Worm (Caenorhabditis elegans) whole organism, L4 larva: Measurements from ENCODE around the gene aptf-3.

Experiments used
- F26F4.8 ChIP-seq: fragments of 200-800 bp; sonication (Bioruptor generic); conservative IDR thresholded peaks from 2 replicates; pipeline ENCODE4 v1.3.6; 2022; ENCODE audit warnings: missing genetic modification characterization, missing compliant biosample characterization
- R02D3.7 ChIP-seq: fragments of 150-350 bp; sonication (generic microtip); optimal IDR thresholded peaks from 3 replicates; lab custom pipeline; 2014; ENCODE audit warnings: missing biosample characterization, missing genetic modification characterization
- T26A8.4 ChIP-seq: fragments of 200-800 bp; sonication (Bioruptor generic); IDR thresholded peaks from 2 replicates; pipeline ENCODE4 v1.3.6; 2022; ENCODE audit warnings: missing genetic modification characterization, missing compliant biosample characterization
- Y48G9A.11 ChIP-seq: fragments of 200-800 bp; sonication (Bioruptor generic); IDR thresholded peaks from 2 replicates; pipeline ENCODE4 v1.3.6; 2022; ENCODE audit warnings: missing genetic modification reagents, missing genetic modification characterization, missing compliant biosample characterization
- aha-1 ChIP-seq: fragments of 150-350 bp; peaks from one replicate; lab custom pipeline; 2014; ENCODE audit warnings: missing biosample characterization, missing genetic modification characterization
- aly-2 ChIP-seq: sonication (generic microtip); optimal IDR thresholded peaks from 2 replicates; lab custom pipeline; 2018; ENCODE audit warnings: missing biosample characterization, missing genetic modification characterization
- attf-4 ChIP-seq: sonication (generic microtip); optimal IDR thresholded peaks from 3 replicates; lab custom pipeline; 2017; ENCODE audit warnings: missing biosample characterization, missing genetic modification characterization
- ceh-20 ChIP-seq: fragments of 200-800 bp; sonication (Bioruptor generic); IDR thresholded peaks from 2 replicates; pipeline ENCODE4 v1.3.6; 2022; ENCODE audit warnings: missing genetic modification reagents, missing genetic modification characterization, missing compliant biosample characterization
- ces-1 ChIP-seq: fragments of 150-350 bp; sonication (generic microtip); optimal IDR thresholded peaks from 4 replicates; lab custom pipeline; 2014; ENCODE audit warnings: missing biosample characterization, missing genetic modification reagents, missing genetic modification characterization
- cey-2 ChIP-seq: sonication (generic microtip); optimal IDR thresholded peaks from 3 replicates; lab custom pipeline; 2017; ENCODE audit warnings: missing genetic modification characterization, mild to moderate bottlenecking, missing compliant biosample characterization, antibody characterized with exemption, borderline replicate concordance; ENCODE audit not compliant: insufficient read depth
- daf-16 ChIP-seq, 3 experiments: sonication (generic microtip); optimal IDR thresholded peaks; 2 replicates each; lab custom pipeline; 2016 to 2017; ENCODE audit warnings: missing genetic modification characterization in 3 of 3, missing genetic modification reagents in 3 of 3, mild to moderate bottlenecking in 2 of 3, missing compliant biosample characterization in 2 of 3, missing biosample characterization in 1 of 3, moderate library complexity in 1 of 3
- dmd-9 ChIP-seq: fragments of 200-800 bp; sonication (Bioruptor generic); IDR thresholded peaks from 2 replicates; pipeline ENCODE4 v1.3.6; 2022; ENCODE audit warnings: missing genetic modification reagents, missing genetic modification characterization, missing compliant biosample characterization
- dpl-1 ChIP-seq: fragments of 150-350 bp; optimal IDR thresholded peaks from 2 replicates; lab custom pipeline; 2014; ENCODE audit warnings: missing biosample characterization, missing genetic modification reagents, missing genetic modification characterization
- dve-1 ChIP-seq: sonication (generic microtip); optimal IDR thresholded peaks from 2 replicates; lab custom pipeline; 2017; ENCODE audit warnings: antibody characterized with exemption, mild to moderate bottlenecking, missing genetic modification characterization, missing compliant biosample characterization; ENCODE audit not compliant: insufficient read depth
- gei-8 ChIP-seq: fragments of 200-800 bp; sonication (Bioruptor generic); optimal IDR thresholded peaks from 2 replicates; lab custom pipeline; 2018; ENCODE audit warnings: mild to moderate bottlenecking, missing genetic modification characterization, missing compliant biosample characterization
- hif-1 ChIP-seq, 2 experiments: sonication (generic microtip); optimal IDR thresholded peaks; 2 replicates each; lab custom pipeline; 2016 to 2017; ENCODE audit warnings: missing compliant biosample characterization in 2 of 2, missing genetic modification characterization in 2 of 2, missing genetic modification reagents in 2 of 2, missing genotype in 2 of 2, mild to moderate bottlenecking in 1 of 2
- jun-1 ChIP-seq: fragments of 150-350 bp; optimal IDR thresholded peaks from 2 replicates; lab custom pipeline; 2014; ENCODE audit warnings: missing biosample characterization, missing genetic modification reagents, missing genetic modification characterization
- lin-13 ChIP-seq: fragments of 150-350 bp; optimal IDR thresholded peaks from 2 replicates; lab custom pipeline; 2014; ENCODE audit warnings: missing biosample characterization, missing genetic modification reagents, missing genetic modification characterization
- lin-15B ChIP-seq: fragments of 150-350 bp; sonication (generic microtip); optimal IDR thresholded peaks from 3 replicates; lab custom pipeline; 2014; ENCODE audit warnings: missing biosample characterization, missing genetic modification characterization
- lin-38 ChIP-seq: fragments of 200-800 bp; sonication (Bioruptor generic); IDR thresholded peaks from 2 replicates; pipeline ENCODE4 v1.3.6; 2022; ENCODE audit warnings: missing genetic modification reagents, missing genetic modification characterization, missing compliant biosample characterization
- lsy-2 ChIP-seq, 2 experiments: fragments of 150-350 bp in 1 of 2; sonication (generic microtip) in 1 of 2; optimal IDR thresholded peaks; 2 replicates each; lab custom pipeline; 2014 to 2017; ENCODE audit warnings: missing biosample characterization in 2 of 2, missing genetic modification characterization in 2 of 2
- madf-5 ChIP-seq, 2 experiments: fragments of 200-800 bp; sonication (Bioruptor generic); IDR thresholded peaks; 2 replicates each; pipeline ENCODE4 v1.3.6; 2022; ENCODE audit warnings: missing compliant biosample characterization in 2 of 2, missing genetic modification characterization in 2 of 2
- mdl-1 ChIP-seq, 2 experiments: fragments of 150-350 bp in 1 of 2; sonication (generic microtip) in 1 of 2; optimal IDR thresholded peaks; 2 replicates each; lab custom pipeline; 2014 to 2017; ENCODE audit warnings: missing biosample characterization in 2 of 2, missing genetic modification characterization in 2 of 2
- mdt-29 ChIP-seq: fragments of 200-800 bp; sonication (Bioruptor generic); IDR thresholded peaks from 2 replicates; pipeline ENCODE4 v1.3.6; 2022; ENCODE audit warnings: missing genetic modification reagents, missing genetic modification characterization, missing compliant biosample characterization
- mep-1 ChIP-seq: fragments of 150-350 bp; sonication (generic microtip); optimal IDR thresholded peaks from 3 replicates; lab custom pipeline; 2014; ENCODE audit warnings: missing biosample characterization, missing genetic modification characterization
- mes-2 ChIP-seq: sonication (generic microtip); optimal IDR thresholded peaks from 2 replicates; lab custom pipeline; 2016; ENCODE audit warnings: missing genotype, mild to moderate bottlenecking, missing genetic modification characterization, missing compliant biosample characterization; ENCODE audit not compliant: poor library complexity, severe bottlenecking
- mxl-2 ChIP-seq: fragments of 200-800 bp; sonication (Bioruptor generic); conservative IDR thresholded peaks from 2 replicates; pipeline ENCODE4 v1.3.6; 2022; ENCODE audit warnings: missing genetic modification reagents, missing genetic modification characterization, missing compliant biosample characterization
- nhr-10 ChIP-seq: fragments of 150-350 bp; optimal IDR thresholded peaks from 2 replicates; lab custom pipeline; 2014; ENCODE audit warnings: missing biosample characterization, missing genetic modification characterization
- nhr-102 ChIP-seq: sonication (generic microtip); optimal IDR thresholded peaks from 2 replicates; lab custom pipeline; 2016; ENCODE audit warnings: mild to moderate bottlenecking, missing genetic modification characterization, moderate library complexity, missing compliant biosample characterization
- nhr-111 ChIP-seq: fragments of 200-800 bp; sonication (Bioruptor generic); optimal IDR thresholded peaks from 2 replicates; lab custom pipeline; 2018; ENCODE audit warnings: mild to moderate bottlenecking, missing genetic modification characterization, missing compliant biosample characterization
- nhr-28 ChIP-seq: fragments of 150-350 bp; optimal IDR thresholded peaks from 2 replicates; lab custom pipeline; 2014; ENCODE audit warnings: missing biosample characterization, missing genetic modification characterization
- nhr-41 ChIP-seq: fragments of 200-800 bp; sonication (Bioruptor generic); IDR thresholded peaks from 2 replicates; pipeline ENCODE4 v1.3.6; 2022; ENCODE audit warnings: missing genetic modification reagents, missing genetic modification characterization, missing compliant biosample characterization
- nhr-48 ChIP-seq: sonication (generic microtip); optimal IDR thresholded peaks from 2 replicates; lab custom pipeline; 2016; ENCODE audit warnings: mild to moderate bottlenecking, missing genetic modification characterization, missing compliant biosample characterization
- nhr-6 ChIP-seq: fragments of 150-350 bp; optimal IDR thresholded peaks from 2 replicates; lab custom pipeline; 2014; ENCODE audit warnings: missing biosample characterization, missing genetic modification characterization
- nhr-77 ChIP-seq: fragments of 150-350 bp; optimal IDR thresholded peaks from 2 replicates; lab custom pipeline; 2014; ENCODE audit warnings: missing biosample characterization, missing genetic modification characterization
- php-3 ChIP-seq: fragments of 200-800 bp; sonication (Bioruptor generic); IDR thresholded peaks from 2 replicates; pipeline ENCODE4 v1.3.6; 2022; ENCODE audit warnings: missing genetic modification reagents, missing genetic modification characterization, missing compliant biosample characterization
- saeg-2 ChIP-seq: fragments of 200-800 bp; sonication (Bioruptor generic); IDR thresholded peaks from 2 replicates; pipeline ENCODE4 v1.3.6; 2022; ENCODE audit warnings: missing genetic modification reagents, missing genetic modification characterization, missing compliant biosample characterization
- tag-97 ChIP-seq: fragments of 200-800 bp; sonication (Bioruptor generic); IDR thresholded peaks from 2 replicates; pipeline ENCODE4 v1.3.6; 2022; ENCODE audit warnings: missing genetic modification characterization, missing compliant biosample characterization
- unc-130 ChIP-seq: sonication (generic microtip); optimal IDR thresholded peaks from 2 replicates; lab custom pipeline; 2016; ENCODE audit warnings: missing genetic modification reagents, missing genetic modification characterization, missing compliant biosample characterization
- unc-39 ChIP-seq: sonication (generic microtip); optimal IDR thresholded peaks from 2 replicates; lab custom pipeline; 2017; ENCODE audit warnings: missing biosample characterization, missing genetic modification characterization
- unc-62 ChIP-seq, 3 experiments: fragments of 150-350 bp in 1 of 3; sonication (generic microtip); optimal IDR thresholded peaks in 2 of 3; peaks in 1 of 3; 1 replicate in 1 of 3; 2 replicates in 2 of 3; lab custom pipeline; 2014 to 2017; ENCODE audit warnings: missing biosample characterization in 3 of 3, missing genetic modification characterization in 3 of 3, missing genetic modification reagents in 3 of 3, missing genotype in 1 of 3
- zag-1 ChIP-seq: fragments of 150-350 bp; optimal IDR thresholded peaks from 2 replicates; lab custom pipeline; 2014; ENCODE audit warnings: missing biosample characterization, missing genetic modification characterization
- zfp-2 ChIP-seq: sonication (generic microtip); optimal IDR thresholded peaks from 2 replicates; lab custom pipeline; 2016; ENCODE audit warnings: mild to moderate bottlenecking, missing genetic modification characterization, missing compliant biosample characterization
- zfp-3 ChIP-seq: fragments of 200-800 bp; sonication (Bioruptor generic); conservative IDR thresholded peaks from 2 replicates; pipeline ENCODE4 v1.3.6; 2022; ENCODE audit warnings: missing genetic modification reagents, missing genetic modification characterization, missing compliant biosample characterization
- zip-11 ChIP-seq: fragments of 200-800 bp; sonication (Bioruptor generic); IDR thresholded peaks from 2 replicates; pipeline ENCODE4 v1.3.6; 2022; ENCODE audit warnings: missing genetic modification characterization, missing compliant biosample characterization
- ztf-11 ChIP-seq: fragments of 150-350 bp; optimal IDR thresholded peaks from 2 replicates; lab custom pipeline; 2014; ENCODE audit warnings: missing biosample characterization, missing genetic modification characterization

The aptf-3 gene

DNA sequence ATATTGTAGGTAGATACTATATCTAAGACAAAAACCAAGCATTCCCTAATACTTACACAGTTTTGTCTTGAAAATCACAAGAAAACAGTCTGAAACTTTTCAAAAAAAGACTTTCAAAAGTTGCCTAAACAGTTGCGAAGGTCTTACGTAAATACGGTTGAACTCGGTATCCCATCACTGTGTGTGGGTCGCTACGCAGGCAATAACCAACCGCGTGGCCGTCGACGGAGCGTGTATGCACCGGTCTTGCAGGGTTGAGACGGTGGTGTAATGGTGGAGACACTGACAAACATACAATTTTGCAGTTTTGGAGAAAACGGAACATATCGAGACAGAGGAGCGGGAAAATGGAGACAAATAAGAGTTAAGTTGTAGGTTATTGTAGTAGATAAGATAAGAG lies 32.8 kb upstream of the aptf-3 start, which contains the start of gene iff-2 (continued):
- TF ChIP-seq unc-62 (GFP tag; optimal IDR thresholded peaks at IDR 0.05 in 1 of 2; lab: Kevin White, UChicago) (peak; percentile 14 to 100), unc-62 (tag; optimal IDR thresholded peaks at IDR 0.05; lab: Kevin White, UChicago) (peak; percentile 51), unc-39 (tag; lab: Kevin White, UChicago) (no peak), attf-4 (tag; lab: Kevin White, UChicago) (no peak), dmd-9 (GFP tag; lab: Robert Waterston, UW) (peak; percentile 95), Y48G9A.11 (GFP tag; lab: Robert Waterston, UW) (no peak; the same call in 1 of the 2 replicates), R02D3.7 (tag; lab: Kevin White, UChicago) (peak; percentile 50), zfp-3 (GFP tag; lab: Robert Waterston, UW) (peak; percentile 97), mdl-1 (tag; optimal IDR thresholded peaks at IDR 0.05; lab: Kevin White, UChicago) (peak; percentile 93 to 99), nhr-111 (GFP tag; lab: Kevin White, UChicago) (no peak), ceh-20 (GFP tag; lab: Robert Waterston, UW) (peak; percentile 98), gei-8 (GFP tag; lab: Kevin White, UChicago) (peak; percentile 58), mes-2 (tag; lab: Kevin White, UChicago) (peak; percentile 97), php-3 (GFP tag; lab: Robert Waterston, UW) (peak; percentile 95), lin-15B (peak; percentile 98), unc-130 (GFP tag; lab: Kevin White, UChicago) (peak; percentile 51), nhr-77 (peak; percentile 99)

DNA sequence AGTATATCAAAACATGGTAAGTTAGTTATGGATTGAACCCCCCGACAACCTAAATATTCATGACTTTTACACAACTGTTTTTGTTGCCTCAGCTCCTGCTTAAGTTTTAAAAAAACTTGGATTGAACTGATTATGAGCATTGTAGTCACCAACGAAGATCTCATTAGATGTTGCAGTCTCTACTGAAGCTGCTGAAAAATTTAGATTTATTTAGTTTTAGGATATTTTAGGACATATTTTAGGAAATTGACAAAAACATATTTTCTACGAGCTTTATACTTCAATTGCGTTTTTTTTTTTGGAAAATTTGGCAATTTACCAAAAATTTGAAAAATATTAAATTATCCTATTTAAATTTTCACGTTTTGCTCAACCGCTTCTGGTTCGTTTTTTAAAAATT lies 32.0 kb upstream of the aptf-3 start, which contains the start of gene F54C9.14:
TSS of gene F54C9.14 (plus strand) at position 301 of the 400 bp plus-strand sequence.
- TF ChIP-seq zag-1 (tag; lab: Kevin White, UChicago) = no peak
- no peak for TF ChIP-seq mdt-29 (GFP tag; lab: Robert Waterston, UW)
- TF ChIP-seq T26A8.4 (GFP tag; lab: Robert Waterston, UW) = no peak
- no peak for TF ChIP-seq ces-1
- TF ChIP-seq mxl-2 (GFP tag; lab: Robert Waterston, UW) = no peak

DNA sequence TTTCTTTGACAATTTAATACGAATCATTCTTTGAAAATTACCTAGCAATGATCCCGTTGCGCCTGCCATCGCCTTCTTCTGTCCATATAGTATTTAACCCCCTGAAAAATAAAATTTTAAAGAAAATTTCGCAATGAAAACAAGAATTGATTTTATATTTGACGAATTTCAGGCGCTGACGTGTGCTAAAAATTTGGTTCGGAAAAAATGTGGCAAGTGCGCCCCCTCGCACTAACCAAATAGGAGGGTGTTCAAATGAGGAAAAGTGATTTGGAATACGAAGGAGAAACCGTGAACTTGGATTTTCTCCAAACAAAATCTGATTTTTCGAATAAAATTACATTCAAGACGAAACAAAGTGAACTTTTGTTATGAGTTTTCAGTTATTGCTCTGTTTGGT lies 28.0 kb upstream of the aptf-3 start, which contains the start of gene stc-1:
TSS of gene stc-1 (minus strand) at position 101 of the 400 bp plus-strand sequence.
- TF ChIP-seq lsy-2 (tag; optimal IDR thresholded peaks at IDR 0.05; lab: Kevin White, UChicago) = peak in 1 of 2 experiments; percentile 45
- peak; percentile 35; the same call in 1 of the 2 replicates for TF ChIP-seq T26A8.4 (GFP tag; lab: Robert Waterston, UW)
- TF ChIP-seq zip-11 = no peak
- TF ChIP-seq lin-13 (GFP tag; lab: Kevin White, UChicago) = no peak
- TF ChIP-seq hif-1 (tag; optimal IDR thresholded peaks at IDR 0.05; lab: Kevin White, UChicago) = no peak
- peak; percentile 81 for TF ChIP-seq lin-38 (GFP tag; lab: Robert Waterston, UW)
- peak; percentile 39 for TF ChIP-seq nhr-28 (tag; lab: Kevin White, UChicago)
- no peak for TF ChIP-seq mep-1 (tag; lab: Kevin White, UChicago)
- TF ChIP-seq madf-5 (GFP tag; IDR thresholded peaks at IDR 0.05; lab: Robert Waterston, UW) = no peak
- TF ChIP-seq unc-39 (tag; lab: Kevin White, UChicago) = no peak
- no peak for TF ChIP-seq dmd-9 (GFP tag; lab: Robert Waterston, UW)
- TF ChIP-seq dve-1 (tag; lab: Kevin White, UChicago) = peak; percentile 43
- TF ChIP-seq nhr-41 (GFP tag; lab: Robert Waterston, UW) = no peak
- TF ChIP-seq nhr-102 (tag; lab: Kevin White, UChicago) = no peak
- TF ChIP-seq dpl-1 (GFP tag; lab: Kevin White, UChicago) = peak; percentile 70
- TF ChIP-seq nhr-10 (tag; lab: Kevin White, UChicago) = peak; percentile 1
- no peak for TF ChIP-seq nhr-48 (tag; lab: Kevin White, UChicago)
- TF ChIP-seq daf-16 (GFP tag; optimal IDR thresholded peaks at IDR 0.05; lab: Kevin White, UChicago) = no peak
- TF ChIP-seq daf-16 (tag; optimal IDR thresholded peaks at IDR 0.05; lab: Kevin White, UChicago) = peak; percentile 33
- TF ChIP-seq aly-2 = no peak
- TF ChIP-seq F26F4.8 (GFP tag; lab: Robert Waterston, UW) = no peak
- TF ChIP-seq saeg-2 (GFP tag; lab: Robert Waterston, UW) = no peak
- TF ChIP-seq aha-1 (tag; lab: Kevin White, UChicago) = peak; percentile 23
- no peak for TF ChIP-seq jun-1 (tag; lab: Kevin White, UChicago)
- no peak for TF ChIP-seq cey-2 (tag; lab: Kevin White, UChicago)
- TF ChIP-seq mes-2 (tag; lab: Kevin White, UChicago) = peak; percentile 59
- TF ChIP-seq ztf-11 (tag; lab: Kevin White, UChicago) = no peak
- no peak for TF ChIP-seq tag-97 (GFP tag; lab: Robert Waterston, UW)
- no peak for TF ChIP-seq zfp-2 (tag; lab: Kevin White, UChicago)
- no peak for TF ChIP-seq unc-130 (GFP tag; lab: Kevin White, UChicago)
- TF ChIP-seq nhr-6 (tag; lab: Kevin White, UChicago) = peak; percentile 53
